Fruit fly (Drosophila melanogaster): Measurements from ENCODE around the gene Tsp.
A peak's percentile ranks its signal among the peaks of the same experiment; 100 is the strongest.

Gene Tsp

dm6 chr2L:6722822-6723749 is 14.2 kb upstream of the Tsp start, which contains the start of gene homer (continued):
- TF ChIP-seq E2f2 (GFP tag; IDR thresholded peaks at IDR 0.05) (peak; percentile 78; the same call in 1 of the 2 replicates), ind (GFP tag; optimal IDR thresholded peaks at IDR 0.05) (peak; percentile 16), fd64A (GFP tag; optimal IDR thresholded peaks at IDR 0.05) (peak; percentile 48), da (GFP tag; optimal IDR thresholded peaks at IDR 0.05) (peak; percentile 22), mam (GFP tag; optimal IDR thresholded peaks at IDR 0.05) (no peak), CG8290 (GFP tag; optimal IDR thresholded peaks at IDR 0.05) (no peak), CG8290 (tag; optimal IDR thresholded peaks at IDR 0.05) (no peak), ems (GFP tag; optimal IDR thresholded peaks at IDR 0.05) (no peak), shn (GFP tag; optimal IDR thresholded peaks at IDR 0.05) (no peak), tna (GFP tag; IDR thresholded peaks at IDR 0.05; ENCODE audit: partially characterized antibody) (peak; percentile 96), Adf1 (GFP tag; IDR thresholded peaks at IDR 0.05) (peak; percentile 46; the same call in 1 of the 2 replicates), Med (GFP tag) (peak; percentile 70), ap (GFP tag; IDR thresholded peaks at IDR 0.05) (no peak), dysf (GFP tag; IDR thresholded peaks at IDR 0.05) (no peak), stwl (tag; optimal IDR thresholded peaks at IDR 0.05) (peak; percentile 67), CG6654 (GFP tag; optimal IDR thresholded peaks at IDR 0.05) (no peak), ken (GFP tag; IDR thresholded peaks at IDR 0.05) (no peak), maf-S (GFP tag; optimal IDR thresholded peaks at IDR 0.05) (no peak), CkIIα-i1 (GFP tag; IDR thresholded peaks at IDR 0.05) (0 out of 2 replicates have a peak, but pooled peaks have one; percentile 19), h (optimal IDR thresholded peaks at IDR 0.05) (no peak), abd-A (tag; optimal IDR thresholded peaks at IDR 0.05) (peak; percentile 1), CG17385 (GFP tag; optimal IDR thresholded peaks at IDR 0.05) (no peak), CG9932 (GFP tag; IDR thresholded peaks at IDR 0.05) (peak; percentile 63), ash1 (GFP tag; optimal IDR thresholded peaks at IDR 0.05) (no peak), CG34422 (GFP tag; IDR thresholded peaks at IDR 0.05) (peak; percentile 79; the same call in 2 of the 3 replicates), B-H2 (GFP tag; optimal IDR thresholded peaks at IDR 0.05) (peak; percentile 8), CG1233 (GFP tag; optimal IDR thresholded peaks at IDR 0.05) (no peak), CG10274 (GFP tag; optimal IDR thresholded peaks at IDR 0.05) (no peak), ac (GFP tag; optimal IDR thresholded peaks at IDR 0.05) (peak; percentile 27), CG17829 (tag; optimal IDR thresholded peaks at IDR 0.05) (peak; percentile 10), sna (GFP tag; IDR thresholded peaks at IDR 0.05; ENCODE audit: partially characterized antibody) (peak; percentile 86; the same call in 1 of the 2 replicates), CG10462 (GFP tag; optimal IDR thresholded peaks at IDR 0.05) (no peak), YL-1 (GFP tag; optimal IDR thresholded peaks at IDR 0.05) (peak; percentile 65), CG12391 (tag; optimal IDR thresholded peaks at IDR 0.05) (peak; percentile 18), Dip3 (GFP tag; optimal IDR thresholded peaks at IDR 0.05) (no peak), H2.0 (GFP tag; IDR thresholded peaks at IDR 0.05) (no peak), phol (tag; optimal IDR thresholded peaks at IDR 0.05) (peak; percentile 37), Usf (GFP tag; optimal IDR thresholded peaks at IDR 0.05) (no peak), CG1603 (tag; optimal IDR thresholded peaks at IDR 0.05) (peak; percentile 8), CG4360 (GFP tag; IDR thresholded peaks at IDR 0.05) (peak; percentile 99), CG30403 (GFP tag; optimal IDR thresholded peaks at IDR 0.05) (peak; percentile 23), CG11085 (GFP tag; IDR thresholded peaks at IDR 0.05) (no peak), salm (tag; optimal IDR thresholded peaks at IDR 0.05) (no peak), amos (GFP tag; IDR thresholded peaks at IDR 0.05; ENCODE audit: partially characterized antibody) (peak; percentile 95), sr (GFP tag; IDR thresholded peaks at IDR 0.05) (peak; percentile 98), emc (GFP tag; optimal IDR thresholded peaks at IDR 0.05) (no peak), CG16813 (GFP tag; IDR thresholded peaks at IDR 0.05; ENCODE audit: partially characterized antibody) (peak; percentile 96), crp (GFP tag; optimal IDR thresholded peaks at IDR 0.05) (no peak), Vsx1 (GFP tag; optimal IDR thresholded peaks at IDR 0.05) (peak; percentile 63), eyg (GFP tag; optimal IDR thresholded peaks at IDR 0.05) (no peak)
